Worm (Caenorhabditis elegans): ENCODE data around the gene ins-20.

- TF ChIP-seq pes-1 (GFP tag; IDR thresholded peaks at IDR 0.05): no peak; the same call in 1 of the 2 replicates
- TF ChIP-seq tra-4 (tag; optimal IDR thresholded peaks at IDR 0.05): no peak
- no peak for TF ChIP-seq ama-1 (optimal IDR thresholded peaks at IDR 0.05)
- TF ChIP-seq hmg-4 (GFP tag; optimal IDR thresholded peaks at IDR 0.05): no peak
- no peak for TF ChIP-seq ceh-13 (GFP tag; optimal IDR thresholded peaks at IDR 0.05)
- TF ChIP-seq aly-1 (tag; optimal IDR thresholded peaks at IDR 0.05): no peak
- TF ChIP-seq B0310.2 (tag; optimal IDR thresholded peaks at IDR 0.05): no peak
- peak; percentile 71 for TF ChIP-seq F13C5.2 (tag; optimal IDR thresholded peaks at IDR 0.05)
- no peak for TF ChIP-seq ets-7 (tag; optimal IDR thresholded peaks at IDR 0.05)
- 0 out of 2 replicates have a peak, but pooled peaks have one; percentile 13 for TF ChIP-seq tbx-37 (GFP tag; conservative IDR thresholded peaks at IDR 0.05)
- TF ChIP-seq scrt-1 (GFP tag; IDR thresholded peaks at IDR 0.05): no peak
Observed at ce11 chrII:6047639-6048159, 37.1 kb downstream of the ins-20 start, which contains the start of the genes R12C12.6 and ran-5.
